Fruit fly (Drosophila melanogaster): Measurements from ENCODE around the gene CG32195.

DNA sequence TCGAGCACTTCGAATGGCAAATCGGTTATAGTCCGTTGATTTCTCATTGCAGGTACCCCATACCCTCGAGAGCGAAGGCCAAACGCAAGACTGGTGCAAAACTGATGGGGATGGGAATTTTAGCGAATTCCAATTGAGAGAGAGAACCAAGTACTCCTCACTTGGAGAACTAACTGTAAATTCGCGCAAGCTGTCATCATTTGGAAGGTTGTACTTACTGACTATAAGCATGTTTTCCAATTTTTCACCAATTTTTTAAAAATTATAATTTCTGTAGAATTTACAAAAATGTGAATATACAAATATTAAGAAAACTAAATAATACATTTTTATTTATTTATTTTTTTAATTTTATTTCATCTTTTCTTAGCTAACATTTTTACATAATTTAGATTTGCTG, 40.7 kb upstream of the CG32195 start, which contains the start of gene CG44005:
- TF ChIP-seq CG9948 (tag; optimal IDR thresholded peaks at IDR 0.05) (no peak), EcR (GFP tag; optimal IDR thresholded peaks at IDR 0.05) (no peak), CG34367 (tag; optimal IDR thresholded peaks at IDR 0.05) (no peak), gl (tag; optimal IDR thresholded peaks at IDR 0.05) (no peak), Pif1B (GFP tag; optimal IDR thresholded peaks at IDR 0.05) (no peak)

Data from whole organism, pupa.